Worm (Caenorhabditis elegans): ENCODE results near the gene sra-10.
A peak's percentile ranks its signal among the peaks of the same experiment; 100 is the strongest.

sra-10 gene

DNA sequence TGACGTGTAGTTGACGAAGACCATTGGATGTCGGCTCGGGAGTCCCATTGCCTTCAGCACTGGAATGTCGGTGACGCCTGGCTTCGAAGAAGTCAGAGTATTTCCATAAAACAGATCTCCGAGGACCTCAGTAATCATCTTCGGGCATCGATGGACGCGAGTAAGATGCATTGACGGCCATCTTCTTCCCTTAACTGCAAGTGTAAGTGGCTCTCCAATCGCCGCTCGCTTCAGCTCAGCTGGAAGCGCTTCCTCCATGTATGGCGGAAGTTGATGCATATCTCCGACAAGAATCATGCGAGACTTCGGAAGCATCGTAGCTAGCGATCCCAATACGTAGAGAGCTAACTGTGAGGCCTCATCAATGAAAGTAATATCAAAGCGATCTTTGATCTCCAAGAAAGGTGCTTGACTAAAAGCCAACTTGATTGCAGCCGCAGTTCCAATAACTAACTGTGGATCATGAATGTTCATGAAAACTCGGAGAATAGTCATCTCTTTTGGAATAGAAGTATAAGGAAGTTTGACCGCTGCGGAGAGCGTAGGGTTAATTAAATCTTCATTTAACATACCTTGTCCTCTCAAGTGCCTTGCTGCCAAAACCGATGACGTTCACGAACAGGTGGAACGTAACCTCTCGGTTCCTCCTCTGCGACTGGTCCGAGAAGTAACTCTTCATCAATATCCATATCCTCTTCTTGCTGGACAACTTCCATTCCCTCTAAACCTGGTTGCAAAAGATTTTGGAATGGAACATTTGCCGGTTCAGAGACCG lies 39.2 kb upstream of the sra-10 start (continued):
- peak; percentile 49; the same call in 1 of the 2 replicates for TF ChIP-seq ekl-4 (GFP tag; IDR thresholded peaks at IDR 0.05)
- TF ChIP-seq F33H1.4 (GFP tag; IDR thresholded peaks at IDR 0.05) = peak; percentile 33
- TF ChIP-seq F52B5.7 (tag; optimal IDR thresholded peaks at IDR 0.05) = peak; percentile 3
- TF ChIP-seq lsl-1 (GFP tag; optimal IDR thresholded peaks at IDR 0.05) = peak; percentile 26
- peak; percentile 2; the same call in 1 of the 2 replicates for TF ChIP-seq ceh-58 (GFP tag; IDR thresholded peaks at IDR 0.05)
- no peak for TF ChIP-seq ztf-22 (GFP tag; optimal IDR thresholded peaks at IDR 0.05)
- TF ChIP-seq snpc-4 (GFP tag; optimal IDR thresholded peaks at IDR 0.05) = no peak
- TF ChIP-seq snpc-4 (tag; optimal IDR thresholded peaks at IDR 0.05) = no peak
- no peak for TF ChIP-seq mel-28 (tag; optimal IDR thresholded peaks at IDR 0.05; ENCODE audit: borderline replicate concordance)
- TF ChIP-seq Y67H2A.10 (GFP tag; conservative IDR thresholded peaks at IDR 0.05) = no peak
- no peak for TF ChIP-seq sdz-38 (tag; optimal IDR thresholded peaks at IDR 0.05)
- 0 out of 2 replicates have a peak, but pooled peaks have one; percentile 9 for TF ChIP-seq Y53F4B.3 (GFP tag; IDR thresholded peaks at IDR 0.05)
- peak; percentile 1 for TF ChIP-seq ZK185.1 (tag; optimal IDR thresholded peaks at IDR 0.05; ENCODE audit: poor library complexity, severe bottlenecking)
- TF ChIP-seq lin-26 (GFP tag; IDR thresholded peaks at IDR 0.05) = peak; percentile 65; the same call in 1 of the 2 replicates
- TF ChIP-seq Y95B8A.8 (GFP tag; IDR thresholded peaks at IDR 0.05) = 0 out of 2 replicates have a peak, but pooled peaks have one; percentile 3
- peak; percentile 22 for TF ChIP-seq lin-54 (GFP tag; optimal IDR thresholded peaks at IDR 0.05)
- TF ChIP-seq egrh-3 (GFP tag; IDR thresholded peaks at IDR 0.05) = no peak

ce11 chrII:10932725-10933124 lies 37.8 kb upstream of the sra-10 start:
- peak; percentile 91 for TF ChIP-seq hsf-1 (GFP tag; IDR thresholded peaks at IDR 0.05)
- peak; percentile 45; the same call in 1 of the 2 replicates for TF ChIP-seq mcd-1 (GFP tag; IDR thresholded peaks at IDR 0.05)
- peak; percentile 35; the same call in 1 of the 2 replicates for TF ChIP-seq ceh-91 (GFP tag; IDR thresholded peaks at IDR 0.05)
- 0 out of 2 replicates have a peak, but pooled peaks have one; percentile 13 for TF ChIP-seq ceh-40 (GFP tag; IDR thresholded peaks at IDR 0.05)
- TF ChIP-seq madf-6 (GFP tag; IDR thresholded peaks at IDR 0.05) = peak; percentile 64
- TF ChIP-seq ceh-100 (GFP tag; IDR thresholded peaks at IDR 0.05) = peak; percentile 22; the same call in 1 of the 2 replicates
- peak; percentile 78; the same call in 1 of the 2 replicates for TF ChIP-seq madf-3 (GFP tag; IDR thresholded peaks at IDR 0.05)
- TF ChIP-seq ztf-28 (GFP tag; IDR thresholded peaks at IDR 0.05) = 0 out of 2 replicates have a peak, but pooled peaks have one; percentile 58
- TF ChIP-seq F33H1.4 (GFP tag; IDR thresholded peaks at IDR 0.05) = peak; percentile 49
- TF ChIP-seq F37B4.10 (GFP tag; IDR thresholded peaks at IDR 0.05) = 0 out of 2 replicates have a peak, but pooled peaks have one; percentile 70
- TF ChIP-seq madf-8 (GFP tag; conservative IDR thresholded peaks at IDR 0.05) = peak; percentile 57
- peak; percentile 98 for TF ChIP-seq egrh-3 (GFP tag; IDR thresholded peaks at IDR 0.05)
- peak; percentile 52; the same call in 1 of the 2 replicates for TF ChIP-seq dox-1 (GFP tag; IDR thresholded peaks at IDR 0.05)

DNA sequence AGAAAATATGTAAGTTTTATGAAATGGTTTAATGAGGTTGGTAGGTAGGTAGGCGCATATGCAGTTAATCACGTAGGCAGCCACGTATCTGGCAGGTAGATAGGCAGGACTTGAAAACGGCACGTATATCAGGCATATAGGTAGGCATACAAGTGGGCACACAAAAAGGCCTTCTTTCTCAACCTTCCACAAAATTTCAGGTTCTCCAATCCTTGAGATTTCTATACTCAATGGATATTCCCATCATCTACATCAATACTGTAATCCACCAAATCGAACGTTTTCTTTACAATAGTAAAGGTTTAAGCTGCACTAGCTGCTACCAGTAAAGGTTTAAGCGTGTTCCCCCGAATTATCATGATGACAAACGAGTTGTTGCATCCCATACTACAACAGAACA lies 37.4 kb upstream of the sra-10 start:
- peak; percentile 13; the same call in 1 of the 2 replicates for TF ChIP-seq rcor-1 (GFP tag; IDR thresholded peaks at IDR 0.05)
- no peak for TF ChIP-seq gei-17 (GFP tag; optimal IDR thresholded peaks at IDR 0.05)
- no peak for TF ChIP-seq hrde-1 (tag; optimal IDR thresholded peaks at IDR 0.05; ENCODE audit: borderline replicate concordance)
- no peak for TF ChIP-seq pbrm-1 (GFP tag; IDR thresholded peaks at IDR 0.05)
- TF ChIP-seq ceh-100 (GFP tag; IDR thresholded peaks at IDR 0.05) = no peak
- no peak for TF ChIP-seq lin-35 (GFP tag; optimal IDR thresholded peaks at IDR 0.05)
- TF ChIP-seq hlh-12 (tag; optimal IDR thresholded peaks at IDR 0.05) = no peak
- no peak for TF ChIP-seq mel-28 (tag; optimal IDR thresholded peaks at IDR 0.05; ENCODE audit: borderline replicate concordance)
- TF ChIP-seq lsy-27 (tag; optimal IDR thresholded peaks at IDR 0.05; ENCODE audit: borderline replicate concordance, insufficient read depth) = no peak
- no peak for TF ChIP-seq snpc-4 (GFP tag; optimal IDR thresholded peaks at IDR 0.05)
- no peak for TF ChIP-seq snpc-4 (tag; optimal IDR thresholded peaks at IDR 0.05)
- peak; percentile 20; the same call in 1 of the 2 replicates for TF ChIP-seq Y53G8AR.9 (GFP tag; conservative IDR thresholded peaks at IDR 0.05)
- 0 out of 2 replicates have a peak, but pooled peaks have one; percentile 16 for TF ChIP-seq dox-1 (GFP tag; IDR thresholded peaks at IDR 0.05)
- no peak for TF ChIP-seq ztf-22 (GFP tag; optimal IDR thresholded peaks at IDR 0.05)
- TF ChIP-seq Y53F4B.3 (GFP tag; IDR thresholded peaks at IDR 0.05) = no peak
- TF ChIP-seq madf-6 (GFP tag; IDR thresholded peaks at IDR 0.05) = peak; percentile 53
- TF ChIP-seq Y79H2A.3 (GFP tag; conservative IDR thresholded peaks at IDR 0.05) = peak; percentile 92
- TF ChIP-seq xnd-1 (tag; optimal IDR thresholded peaks at IDR 0.05) = peak; percentile 19
- TF ChIP-seq ekl-4 (GFP tag; IDR thresholded peaks at IDR 0.05) = peak; percentile 53; the same call in 1 of the 2 replicates
- no peak for TF ChIP-seq zim-3 (tag; optimal IDR thresholded peaks at IDR 0.05)
- no peak for TF ChIP-seq T07F8.4 (tag; optimal IDR thresholded peaks at IDR 0.05)
- TF ChIP-seq madf-8 (GFP tag; conservative IDR thresholded peaks at IDR 0.05) = peak; percentile 9; the same call in 1 of the 2 replicates
- no peak for TF ChIP-seq let-607 (tag; optimal IDR thresholded peaks at IDR 0.05)
- no peak for TF ChIP-seq ZK185.1 (tag; optimal IDR thresholded peaks at IDR 0.05; ENCODE audit: poor library complexity, severe bottlenecking)

Data from whole organism, young adult.